Fruit fly (Drosophila melanogaster): ENCODE measurements around the gene CG10147.

dm6 chr3L:6508083-6508482 is 19.9 kb upstream of the CG10147 start:
- no peak for TF ChIP-seq ttk (optimal IDR thresholded peaks at IDR 0.05)
- TF ChIP-seq h (optimal IDR thresholded peaks at IDR 0.05), result no peak
- TF ChIP-seq Sin3A (optimal IDR thresholded peaks at IDR 0.05), result no peak
- no peak for TF ChIP-seq insv (optimal IDR thresholded peaks at IDR 0.05)
